Fruit fly (Drosophila melanogaster): ENCODE measurements around the gene squ.

Gene squ

dm6 chr2L:16647773-16648172 is 32.1 kb upstream of the squ start:
- TF ChIP-seq CG14711 (tag; optimal IDR thresholded peaks at IDR 0.05) (no peak), kay (GFP tag; ENCODE audit: borderline replicate concordance) (peak; percentile 39), CG5204 (GFP tag; optimal IDR thresholded peaks at IDR 0.05) (peak; percentile 15), CG1620 (GFP tag; optimal IDR thresholded peaks at IDR 0.05) (no peak), CG7101 (tag; optimal IDR thresholded peaks at IDR 0.05) (no peak), CG11617 (GFP tag; optimal IDR thresholded peaks at IDR 0.05) (no peak)

dm6 chr2L:16648925-16649324 is 30.9 kb upstream of the squ start:
- no peak for TF ChIP-seq Clk (GFP tag; optimal IDR thresholded peaks at IDR 0.05)

dm6 chr2L:16653541-16653940 is 26.3 kb upstream of the squ start:
- TF ChIP-seq Hr96 (GFP tag; optimal IDR thresholded peaks at IDR 0.05) (no peak), kay (GFP tag; ENCODE audit: borderline replicate concordance) (peak; percentile 96), bab1 (GFP tag; optimal IDR thresholded peaks at IDR 0.05) (no peak), CG12768 (GFP tag; optimal IDR thresholded peaks at IDR 0.05) (peak; percentile 60), tj (GFP tag; optimal IDR thresholded peaks at IDR 0.05) (peak; percentile 81), toe (GFP tag; optimal IDR thresholded peaks at IDR 0.05) (peak; percentile 59), cnc (optimal IDR thresholded peaks at IDR 0.05) (no peak), Mnt (GFP tag; optimal IDR thresholded peaks at IDR 0.05) (no peak)

dm6 chr2L:16656692-16657109 is 23.2 kb upstream of the squ start:
- TF ChIP-seq tj (GFP tag; optimal IDR thresholded peaks at IDR 0.05) (peak; percentile 32), Mnt (GFP tag; optimal IDR thresholded peaks at IDR 0.05) (no peak), bab1 (GFP tag; optimal IDR thresholded peaks at IDR 0.05) (no peak), CG1620 (GFP tag; optimal IDR thresholded peaks at IDR 0.05) (peak; percentile 22), cic (GFP tag; optimal IDR thresholded peaks at IDR 0.05) (no peak), toe (GFP tag; optimal IDR thresholded peaks at IDR 0.05) (peak; percentile 41), Hr96 (GFP tag; optimal IDR thresholded peaks at IDR 0.05) (peak; percentile 28), CG7045 (GFP tag; optimal IDR thresholded peaks at IDR 0.05) (peak; percentile 2), CG12768 (GFP tag; optimal IDR thresholded peaks at IDR 0.05) (no peak), cnc (optimal IDR thresholded peaks at IDR 0.05) (no peak), CG11617 (GFP tag; optimal IDR thresholded peaks at IDR 0.05) (no peak), pad (GFP tag; optimal IDR thresholded peaks at IDR 0.05) (peak; percentile 33), CG5204 (GFP tag; optimal IDR thresholded peaks at IDR 0.05) (peak; percentile 46), Clk (GFP tag; optimal IDR thresholded peaks at IDR 0.05) (no peak), CG7101 (tag; optimal IDR thresholded peaks at IDR 0.05) (peak; percentile 66), ovo (GFP tag; optimal IDR thresholded peaks at IDR 0.05) (no peak), Crg-1 (GFP tag; optimal IDR thresholded peaks at IDR 0.05) (no peak), CG14711 (tag; optimal IDR thresholded peaks at IDR 0.05) (peak; percentile 67), CG33017 (tag; optimal IDR thresholded peaks at IDR 0.05) (peak; percentile 49), kay (GFP tag; ENCODE audit: borderline replicate concordance) (no peak)

- TF ChIP-seq CG14711 (tag; optimal IDR thresholded peaks at IDR 0.05) = no peak
- no peak for TF ChIP-seq kay (GFP tag; ENCODE audit: borderline replicate concordance)
- TF ChIP-seq Mnt (GFP tag; optimal IDR thresholded peaks at IDR 0.05) = no peak
Measured at dm6 chr2L:16657467-16657866, 22.4 kb upstream of the squ start.

- TF ChIP-seq cnc (optimal IDR thresholded peaks at IDR 0.05) = no peak
- no peak for TF ChIP-seq ovo (GFP tag; optimal IDR thresholded peaks at IDR 0.05)
- TF ChIP-seq bab1 (GFP tag; optimal IDR thresholded peaks at IDR 0.05) = no peak
- peak; percentile 59 for TF ChIP-seq CG12768 (GFP tag; optimal IDR thresholded peaks at IDR 0.05)
- TF ChIP-seq Mnt (GFP tag; optimal IDR thresholded peaks at IDR 0.05) = no peak
- peak; percentile 22 for TF ChIP-seq CG14711 (tag; optimal IDR thresholded peaks at IDR 0.05)
- TF ChIP-seq cic (GFP tag; optimal IDR thresholded peaks at IDR 0.05) = no peak
- TF ChIP-seq kay (GFP tag; ENCODE audit: borderline replicate concordance) = no peak
- no peak for TF ChIP-seq tj (GFP tag; optimal IDR thresholded peaks at IDR 0.05)
- TF ChIP-seq Hr96 (GFP tag; optimal IDR thresholded peaks at IDR 0.05) = peak; percentile 55
- TF ChIP-seq Crg-1 (GFP tag; optimal IDR thresholded peaks at IDR 0.05) = no peak
- TF ChIP-seq CG1620 (GFP tag; optimal IDR thresholded peaks at IDR 0.05) = no peak
- TF ChIP-seq CG33017 (tag; optimal IDR thresholded peaks at IDR 0.05) = peak; percentile 51
- TF ChIP-seq CG7045 (GFP tag; optimal IDR thresholded peaks at IDR 0.05) = peak; percentile 66
- TF ChIP-seq CG7101 (tag; optimal IDR thresholded peaks at IDR 0.05) = peak; percentile 25
- peak; percentile 50 for TF ChIP-seq CG5204 (GFP tag; optimal IDR thresholded peaks at IDR 0.05)
- TF ChIP-seq pad (GFP tag; optimal IDR thresholded peaks at IDR 0.05) = no peak
- TF ChIP-seq toe (GFP tag; optimal IDR thresholded peaks at IDR 0.05) = peak; percentile 57
- TF ChIP-seq CG11617 (GFP tag; optimal IDR thresholded peaks at IDR 0.05) = no peak
- peak; percentile 13 for TF ChIP-seq Clk (GFP tag; optimal IDR thresholded peaks at IDR 0.05)
Measured at dm6 chr2L:16672290-16672689, 7.6 kb upstream of the squ start.

- TF ChIP-seq Mnt (GFP tag; optimal IDR thresholded peaks at IDR 0.05) = peak; percentile 26
- TF ChIP-seq ovo (GFP tag; optimal IDR thresholded peaks at IDR 0.05) = peak; percentile 15
- peak; percentile 40 for TF ChIP-seq tj (GFP tag; optimal IDR thresholded peaks at IDR 0.05)
- TF ChIP-seq Hr96 (GFP tag; optimal IDR thresholded peaks at IDR 0.05) = peak; percentile 3
- TF ChIP-seq Crg-1 (GFP tag; optimal IDR thresholded peaks at IDR 0.05) = peak; percentile 53
- peak; percentile 31 for TF ChIP-seq CG1620 (GFP tag; optimal IDR thresholded peaks at IDR 0.05)
- peak; percentile 62 for TF ChIP-seq CG7101 (tag; optimal IDR thresholded peaks at IDR 0.05)
- no peak for TF ChIP-seq cic (GFP tag; optimal IDR thresholded peaks at IDR 0.05)
- TF ChIP-seq CG14711 (tag; optimal IDR thresholded peaks at IDR 0.05) = peak; percentile 20
- TF ChIP-seq bab1 (GFP tag; optimal IDR thresholded peaks at IDR 0.05) = peak; percentile 70
- no peak for TF ChIP-seq cnc (optimal IDR thresholded peaks at IDR 0.05)
Measured at dm6 chr2L:16676651-16677359, 3.0 kb upstream of the squ start, which contains the start of the genes Trpgamma and her. Gene Trpgamma, minus strand, starts transcription at chr2L:16676701. Gene her, plus strand, starts transcription at chr2L:16677185.

Data from whole organism, adult.